Worm (Caenorhabditis elegans) whole organism, L1 larva: Measurements from ENCODE around the gene F39G3.2.

Experiments used
- aly-2 ChIP-seq: fragments of 150-350 bp; optimal IDR thresholded peaks from 2 replicates; lab custom pipeline; 2014; ENCODE audit warnings: missing biosample characterization, missing genetic modification characterization
- ces-1 ChIP-seq: fragments of 150-350 bp; optimal IDR thresholded peaks from 2 replicates; lab custom pipeline; 2014; ENCODE audit warnings: missing biosample characterization, missing genetic modification reagents, missing genetic modification characterization
- egl-27 ChIP-seq, 2 experiments: fragments of 150-350 bp in 1 of 2; sonication (generic microtip); optimal IDR thresholded peaks; 3 replicates each; lab custom pipeline; 2017 to 2018; ENCODE audit warnings: missing biosample characterization in 2 of 2, missing genetic modification characterization in 2 of 2, missing genetic modification reagents in 2 of 2
- elt-3 ChIP-seq, 6 experiments: fragments of 150-350 bp in 1 of 6; sonication (generic microtip); optimal IDR thresholded peaks; 2 replicates each; lab custom pipeline; 2017 to 2018; ENCODE audit warnings: missing biosample characterization in 6 of 6, missing genetic modification characterization in 6 of 6, inconsistent platforms in 1 of 6
- lin-13 ChIP-seq: fragments of 150-350 bp; optimal IDR thresholded peaks from 2 replicates; lab custom pipeline; 2014; ENCODE audit warnings: missing biosample characterization, missing genetic modification reagents, missing genetic modification characterization
- lin-39 ChIP-seq: fragments of 150-350 bp; optimal IDR thresholded peaks from 2 replicates; lab custom pipeline; 2014; ENCODE audit warnings: missing biosample characterization, missing genetic modification reagents, missing genetic modification characterization
- mdl-1 ChIP-seq, 2 experiments: fragments of 150-350 bp; optimal IDR thresholded peaks; 2 replicates each; lab custom pipeline; 2014 to 2017; ENCODE audit warnings: missing biosample characterization in 2 of 2, missing genetic modification characterization in 2 of 2, inconsistent platforms in 1 of 2
- nhr-12 ChIP-seq: sonication (generic microtip); optimal IDR thresholded peaks from 2 replicates; lab custom pipeline; 2017; ENCODE audit warnings: missing biosample characterization, missing genetic modification characterization
- nhr-76 ChIP-seq: sonication (generic microtip); optimal IDR thresholded peaks from 2 replicates; lab custom pipeline; 2017; ENCODE audit warnings: missing biosample characterization, missing genetic modification characterization
- nhr-90 ChIP-seq: sonication (generic microtip); optimal IDR thresholded peaks from 2 replicates; lab custom pipeline; 2016; ENCODE audit warnings: mild to moderate bottlenecking, missing genetic modification characterization, missing compliant biosample characterization; ENCODE audit not compliant: poor library complexity
- vab-15 ChIP-seq: sonication (generic microtip); optimal IDR thresholded peaks from 2 replicates; lab custom pipeline; 2017; ENCODE audit warnings: missing genotype, mild to moderate bottlenecking, missing genetic modification characterization, missing compliant biosample characterization
- ztf-11 ChIP-seq, 2 experiments: sonication (generic microtip); optimal IDR thresholded peaks; 2 replicates each; lab custom pipeline; 2016 to 2017; ENCODE audit warnings: missing genetic modification characterization in 2 of 2, missing biosample characterization in 1 of 2, missing compliant biosample characterization in 1 of 2
- ztf-4 ChIP-seq: fragments of 150-350 bp; optimal IDR thresholded peaks from 2 replicates; lab custom pipeline; 2014; ENCODE audit warnings: missing biosample characterization, missing genetic modification characterization

ce11 chrV:4733952-4734351 lies 3.7 kb upstream of the F39G3.2 start:
- TF ChIP-seq lin-39 (tag; lab: Kevin White, UChicago) (no peak), aly-2 (tag; lab: Kevin White, UChicago) (no peak), vab-15 (no peak), nhr-76 (no peak), nhr-12 (tag; lab: Kevin White, UChicago) (no peak), lin-13 (GFP tag; lab: Kevin White, UChicago) (no peak), ztf-4 (tag; lab: Kevin White, UChicago) (no peak), egl-27 (tag; optimal IDR thresholded peaks at IDR 0.05; lab: Kevin White, UChicago) (no peak), ztf-11 (tag; optimal IDR thresholded peaks at IDR 0.05; lab: Kevin White, UChicago) (no peak), mdl-1 (tag; optimal IDR thresholded peaks at IDR 0.05; lab: Kevin White, UChicago) (no peak), ces-1 (GFP tag; lab: Kevin White, UChicago) (no peak), elt-3 (tag; optimal IDR thresholded peaks at IDR 0.05; lab: Kevin White, UChicago) (no peak), nhr-90 (no peak)
